Fruit fly (Drosophila melanogaster): ENCODE data around the gene Gapdh2.

Gene Gapdh2

DNA sequence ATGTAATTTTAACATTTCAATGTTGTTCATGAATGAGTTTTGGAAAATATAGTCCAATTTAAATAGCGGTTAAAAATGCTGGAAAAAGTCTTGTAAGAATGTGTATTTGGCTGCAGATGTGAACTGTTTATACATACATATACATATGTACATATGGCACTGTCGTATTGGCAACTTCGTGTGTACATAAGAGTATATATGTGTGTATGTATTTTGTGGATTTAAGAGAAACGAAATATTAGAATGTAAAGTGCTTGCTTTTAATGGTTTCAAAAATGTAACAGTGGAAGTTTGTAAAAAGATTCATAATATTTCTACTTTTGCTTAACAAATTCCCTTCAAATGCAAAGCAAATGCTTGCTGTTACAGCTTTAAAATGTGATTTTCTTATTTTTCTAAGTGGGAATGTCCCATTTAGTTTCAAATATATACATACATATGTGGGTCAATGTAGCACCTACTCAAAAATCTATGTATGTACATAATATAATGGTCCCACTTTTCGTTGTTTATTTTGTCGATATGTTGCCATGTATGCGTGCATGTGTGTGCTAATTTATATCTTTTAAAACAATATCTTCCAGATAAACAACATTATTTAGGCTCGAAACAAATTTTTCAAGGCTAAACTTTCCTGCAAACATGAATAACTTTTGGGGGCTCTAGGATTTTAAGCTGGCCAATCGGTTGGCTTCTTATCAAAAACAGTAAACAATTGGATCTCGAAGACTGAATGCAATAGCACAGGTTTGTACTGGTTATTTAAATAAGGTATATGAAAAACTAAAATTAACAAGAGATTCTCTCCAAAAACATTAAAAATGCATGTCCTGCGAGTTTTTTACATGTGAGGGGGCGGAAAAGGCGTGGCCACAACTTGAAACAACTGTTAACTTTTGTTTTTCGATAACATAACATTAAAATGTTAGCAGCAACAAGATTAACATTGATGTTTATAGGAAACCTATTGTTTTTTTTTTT, 3.1 kb downstream of the Gapdh2 start (continued):
- peak in 1 of 2 experiments; percentile 3 for TF ChIP-seq chif (GFP tag; optimal IDR thresholded peaks at IDR 0.05)
- peak; percentile 74 for TF ChIP-seq CG6683 (GFP tag; optimal IDR thresholded peaks at IDR 0.05)
- peak; percentile 4 for TF ChIP-seq mam (GFP tag; optimal IDR thresholded peaks at IDR 0.05)
- peak; percentile 83 for TF ChIP-seq CG7987 (GFP tag; optimal IDR thresholded peaks at IDR 0.05)
- TF ChIP-seq dmrt11E (tag; optimal IDR thresholded peaks at IDR 0.05) = peak; percentile 19
- TF ChIP-seq CG10565 (GFP tag; optimal IDR thresholded peaks at IDR 0.05) = no peak
- no peak for TF ChIP-seq Blimp-1 (GFP tag; optimal IDR thresholded peaks at IDR 0.05)
- no peak for TF ChIP-seq CG15073 (GFP tag; optimal IDR thresholded peaks at IDR 0.05)
- TF ChIP-seq CG12942 (GFP tag; optimal IDR thresholded peaks at IDR 0.05) = peak; percentile 47
- no peak for TF ChIP-seq pnt (GFP tag; optimal IDR thresholded peaks at IDR 0.05)
- no peak for TF ChIP-seq CG32772 (GFP tag; IDR thresholded peaks at IDR 0.05)
- no peak for TF ChIP-seq CG15601 (tag; optimal IDR thresholded peaks at IDR 0.05)
- no peak for TF ChIP-seq CG15269 (tag; optimal IDR thresholded peaks at IDR 0.05)
- TF ChIP-seq CG10274 (GFP tag; optimal IDR thresholded peaks at IDR 0.05) = no peak
- TF ChIP-seq CG17385 (GFP tag; optimal IDR thresholded peaks at IDR 0.05) = peak; percentile 69
- peak; percentile 3 for TF ChIP-seq psq (GFP tag; optimal IDR thresholded peaks at IDR 0.05)
- TF ChIP-seq HLH54F (GFP tag; optimal IDR thresholded peaks at IDR 0.05) = no peak
- no peak for TF ChIP-seq Spps (tag; optimal IDR thresholded peaks at IDR 0.05)
- TF ChIP-seq CG8924 (tag; optimal IDR thresholded peaks at IDR 0.05) = peak; percentile 6
- TF ChIP-seq zen (tag; optimal IDR thresholded peaks at IDR 0.05) = no peak
- peak; percentile 53 for TF ChIP-seq CG33557 (GFP tag; optimal IDR thresholded peaks at IDR 0.05)
- TF ChIP-seq wdn (GFP tag; IDR thresholded peaks at IDR 0.05) = peak; percentile 31; the same call in 1 of the 2 replicates
- TF ChIP-seq CG15696 (tag; optimal IDR thresholded peaks at IDR 0.05) = peak; percentile 66
- TF ChIP-seq CG13296 (GFP tag; optimal IDR thresholded peaks at IDR 0.05) = peak; percentile 94
- peak; percentile 13 for TF ChIP-seq luna (GFP tag; optimal IDR thresholded peaks at IDR 0.05)
- TF ChIP-seq nerfin-1 (tag; optimal IDR thresholded peaks at IDR 0.05) = peak; percentile 51
- TF ChIP-seq Adf1 (GFP tag; IDR thresholded peaks at IDR 0.05) = 0 out of 2 replicates have a peak, but pooled peaks have one; percentile 18
- no peak for TF ChIP-seq btn (GFP tag; optimal IDR thresholded peaks at IDR 0.05)
- TF ChIP-seq CG2116 (GFP tag; optimal IDR thresholded peaks at IDR 0.05) = peak; percentile 56
- TF ChIP-seq CG10431 (GFP tag; optimal IDR thresholded peaks at IDR 0.05) = peak; percentile 100
- no peak for TF ChIP-seq wor (GFP tag; IDR thresholded peaks at IDR 0.05)
- peak; percentile 41 for TF ChIP-seq Camta (GFP tag; optimal IDR thresholded peaks at IDR 0.05)
- TF ChIP-seq chm (GFP tag; IDR thresholded peaks at IDR 0.05) = no peak; the same call in 1 of the 2 replicates
- no peak for TF ChIP-seq CG3847 (GFP tag; IDR thresholded peaks at IDR 0.05)
- peak; percentile 18 for TF ChIP-seq CG18011 (GFP tag; optimal IDR thresholded peaks at IDR 0.05)
- TF ChIP-seq mirr (GFP tag; optimal IDR thresholded peaks at IDR 0.05) = peak; percentile 93
- peak; percentile 41 for TF ChIP-seq CG1647 (GFP tag; optimal IDR thresholded peaks at IDR 0.05)
- TF ChIP-seq lab (GFP tag; optimal IDR thresholded peaks at IDR 0.05) = no peak
- TF ChIP-seq sens-2 (GFP tag; IDR thresholded peaks at IDR 0.05) = no peak
- TF ChIP-seq Sry-β (GFP tag; optimal IDR thresholded peaks at IDR 0.05) = no peak
- peak; percentile 39 for TF ChIP-seq Atf-2 (GFP tag; optimal IDR thresholded peaks at IDR 0.05)
- TF ChIP-seq sna (GFP tag; IDR thresholded peaks at IDR 0.05; ENCODE audit: partially characterized antibody) = no peak
- peak; percentile 75 for TF ChIP-seq Bteb2 (GFP tag; optimal IDR thresholded peaks at IDR 0.05)
- TF ChIP-seq CG12236 (GFP tag; optimal IDR thresholded peaks at IDR 0.05) = peak; percentile 55
- no peak for TF ChIP-seq hkb (optimal IDR thresholded peaks at IDR 0.05)
- peak; percentile 79 for TF ChIP-seq hkb (GFP tag; IDR thresholded peaks at IDR 0.05)
- TF ChIP-seq CG6254 (GFP tag; optimal IDR thresholded peaks at IDR 0.05) = no peak
- TF ChIP-seq Fer2 (tag; optimal IDR thresholded peaks at IDR 0.05) = peak; percentile 57
